Fruit fly (Drosophila melanogaster) Kc167 (cell line): ENCODE measurements around the gene RPA2.

Source experiments
- Sin3A ChIP-seq: fragments of >200 bp; optimal IDR thresholded peaks from 2 replicates; lab custom pipeline; 2018; ENCODE audit warnings: missing external identifiers
- psq ChIP-seq: fragments of >200 bp; optimal IDR thresholded peaks from 2 replicates; lab custom pipeline; 2017; ENCODE audit warnings: missing external identifiers
- ttk ChIP-seq: sonication (Bioruptor generic); optimal IDR thresholded peaks from 2 replicates; lab custom pipeline; 2017; ENCODE audit warnings: missing external identifiers

DNA sequence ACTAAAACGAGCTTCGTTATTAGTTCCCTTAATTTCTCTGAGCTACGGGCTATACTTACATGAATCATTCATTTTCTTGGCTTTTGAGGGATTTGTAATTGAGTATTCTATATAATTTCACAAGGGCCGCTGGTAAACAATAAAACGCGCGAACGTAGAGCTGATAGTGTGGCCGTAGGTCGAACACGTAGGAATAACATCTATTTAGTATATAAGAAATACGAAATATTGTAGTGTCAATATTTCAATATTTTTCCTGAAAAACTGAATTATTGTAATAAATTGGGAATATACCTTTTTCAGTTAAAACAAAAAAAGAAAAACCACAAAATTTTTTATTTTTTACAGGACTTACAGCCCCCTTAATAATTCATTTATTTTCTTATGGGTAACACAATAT is at the start of gene RPA2:
- TF ChIP-seq Sin3A (lab: Kevin White, UChicago) (no peak), psq (lab: Kevin White, UChicago) (no peak), ttk (lab: Kevin White, UChicago) (no peak)
